Fruit fly (Drosophila melanogaster): Measurements from ENCODE around the gene CG14411.

The CG14411 gene

dm6 chrX:14841893-14842505 is 9.6 kb downstream of the CG14411 start:
- TF ChIP-seq CG18262 (tag; optimal IDR thresholded peaks at IDR 0.05) (no peak), exex (tag; optimal IDR thresholded peaks at IDR 0.05) (no peak), CG12659 (GFP tag; optimal IDR thresholded peaks at IDR 0.05) (no peak), NK7.1 (GFP tag; optimal IDR thresholded peaks at IDR 0.05) (no peak), BEAF-32 (GFP tag; optimal IDR thresholded peaks at IDR 0.05) (no peak), sens (GFP tag) (peak; percentile 66), odd (GFP tag; optimal IDR thresholded peaks at IDR 0.05) (no peak), Mrtf (GFP tag; IDR thresholded peaks at IDR 0.05) (no peak), CG4617 (GFP tag; optimal IDR thresholded peaks at IDR 0.05; ENCODE audit: borderline replicate concordance) (no peak), MTF-1 (GFP tag; optimal IDR thresholded peaks at IDR 0.05; ENCODE audit: borderline replicate concordance) (no peak), D19A (tag; optimal IDR thresholded peaks at IDR 0.05) (no peak), nom (GFP tag; optimal IDR thresholded peaks at IDR 0.05) (no peak), gsb-n (tag; optimal IDR thresholded peaks at IDR 0.05) (no peak), az2 (GFP tag; optimal IDR thresholded peaks at IDR 0.05) (no peak), slbo (GFP tag; IDR thresholded peaks at IDR 0.05) (no peak), wdn (GFP tag; IDR thresholded peaks at IDR 0.05) (no peak), CG2116 (GFP tag; optimal IDR thresholded peaks at IDR 0.05) (peak; percentile 8), her (GFP tag; optimal IDR thresholded peaks at IDR 0.05) (no peak), Sry-δ (GFP tag; optimal IDR thresholded peaks at IDR 0.05) (no peak), pros (GFP tag; optimal IDR thresholded peaks at IDR 0.05) (peak; percentile 54), sisA (GFP tag; IDR thresholded peaks at IDR 0.05) (no peak), Fer3 (tag; optimal IDR thresholded peaks at IDR 0.05) (no peak), CG15696 (tag; optimal IDR thresholded peaks at IDR 0.05) (no peak), Rx (GFP tag; IDR thresholded peaks at IDR 0.05) (no peak), CG30431 (GFP tag; optimal IDR thresholded peaks at IDR 0.05) (no peak), CG13894 (tag; optimal IDR thresholded peaks at IDR 0.05) (no peak), cwo (GFP tag; optimal IDR thresholded peaks at IDR 0.05) (no peak), CG15479 (GFP tag; optimal IDR thresholded peaks at IDR 0.05) (no peak), CG10979 (tag; optimal IDR thresholded peaks at IDR 0.05) (no peak), HLHmδ (GFP tag; optimal IDR thresholded peaks at IDR 0.05) (no peak), CG8290 (GFP tag; optimal IDR thresholded peaks at IDR 0.05) (no peak), CG8290 (tag; optimal IDR thresholded peaks at IDR 0.05) (peak in 1 of 2 experiments; percentile 9), gsb (GFP tag; IDR thresholded peaks at IDR 0.05) (no peak), otp (GFP tag; IDR thresholded peaks at IDR 0.05) (no peak), CG8359 (GFP tag; optimal IDR thresholded peaks at IDR 0.05; ENCODE audit: borderline replicate concordance) (no peak), CG17802 (tag; optimal IDR thresholded peaks at IDR 0.05) (no peak), CG1529 (GFP tag; optimal IDR thresholded peaks at IDR 0.05) (no peak), Meics (GFP tag; optimal IDR thresholded peaks at IDR 0.05) (no peak), ci (GFP tag; IDR thresholded peaks at IDR 0.05) (peak; percentile 56; the same call in 1 of the 3 replicates), eyg (GFP tag; optimal IDR thresholded peaks at IDR 0.05) (no peak), unpg (GFP tag; optimal IDR thresholded peaks at IDR 0.05) (peak; percentile 2), seq (GFP tag; IDR thresholded peaks at IDR 0.05) (peak; percentile 62; the same call in 1 of the 2 replicates), pnt (GFP tag; optimal IDR thresholded peaks at IDR 0.05) (no peak), Hr51 (GFP tag; optimal IDR thresholded peaks at IDR 0.05) (no peak), CG33213 (GFP tag; optimal IDR thresholded peaks at IDR 0.05) (no peak), Oaz (GFP tag; IDR thresholded peaks at IDR 0.05) (no peak), sob (GFP tag; IDR thresholded peaks at IDR 0.05) (0 out of 2 replicates have a peak, but pooled peaks have one; percentile 15), toy (GFP tag; IDR thresholded peaks at IDR 0.05) (no peak), HLH3B (GFP tag; IDR thresholded peaks at IDR 0.05) (peak; percentile 34; the same call in 1 of the 2 replicates), esg (GFP tag; conservative IDR thresholded peaks at IDR 0.05) (no peak), zfh1 (GFP tag; IDR thresholded peaks at IDR 0.05) (peak; percentile 34; the same call in 1 of the 3 replicates)
